Worm (Caenorhabditis elegans) whole organism, L4/young adult: ENCODE data around the gene cln-3.1.

Source experiments
- W03F9.2 ChIP-seq: fragments of 150-350 bp; optimal IDR thresholded peaks from 2 replicates; lab custom pipeline; 2014; ENCODE audit warnings: missing biosample characterization, missing genetic modification characterization
- dao-5 ChIP-seq: sonication (generic microtip); optimal IDR thresholded peaks from 2 replicates; lab custom pipeline; 2016; ENCODE audit warnings: missing genotype, missing genetic modification characterization, moderate library complexity, missing compliant biosample characterization
- him-1 ChIP-seq: sonication (generic microtip); optimal IDR thresholded peaks from 2 replicates; lab custom pipeline; 2016; ENCODE audit warnings: missing genotype, missing genetic modification reagents, missing genetic modification characterization, missing compliant biosample characterization

DNA sequence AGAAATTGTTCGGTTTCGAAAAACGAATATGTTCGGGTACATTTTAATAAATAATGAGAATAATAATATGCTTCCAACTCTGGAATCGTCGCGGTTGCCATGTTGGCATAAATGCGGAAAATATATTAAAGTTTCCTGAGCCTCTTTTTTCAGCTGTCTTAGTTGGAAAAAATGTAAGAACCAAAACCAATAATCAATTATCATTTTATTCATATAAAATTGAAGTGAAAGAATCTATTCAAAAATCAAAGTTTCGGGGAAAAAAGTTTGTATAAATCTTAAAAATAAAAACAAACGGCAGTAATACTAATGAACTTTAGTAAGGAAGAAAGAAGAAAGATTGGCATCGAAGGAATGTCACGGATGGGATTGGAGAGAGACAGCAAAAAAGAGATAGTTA, 39.4 kb upstream of the cln-3.1 start, which contains the start of gene srh-45:
- TF ChIP-seq W03F9.2 (tag; lab: Kevin White, UChicago) (no peak), him-1 (tag; lab: Kevin White, UChicago) (no peak), dao-5 (no peak)
